Worm (Caenorhabditis elegans) whole organism, L1 larva: ENCODE results near the gene slcr-46.2.

ENCODE experiments used
- C34B4.2 ChIP-seq: sonication (generic microtip); optimal IDR thresholded peaks from 2 replicates; lab custom pipeline; 2017; ENCODE audit warnings: mild to moderate bottlenecking, missing genetic modification characterization, missing compliant biosample characterization
- aly-2 ChIP-seq: fragments of 150-350 bp; optimal IDR thresholded peaks from 2 replicates; lab custom pipeline; 2014; ENCODE audit warnings: missing biosample characterization, missing genetic modification characterization
- dsc-1 ChIP-seq: sonication (generic microtip); optimal IDR thresholded peaks from 2 replicates; lab custom pipeline; 2016; ENCODE audit warnings: mild to moderate bottlenecking, missing genetic modification characterization, missing compliant biosample characterization
- fkh-10 ChIP-seq: sonication (generic microtip); optimal IDR thresholded peaks from 2 replicates; lab custom pipeline; 2017; ENCODE audit warnings: missing biosample characterization, missing genetic modification reagents, missing genetic modification characterization
- hpl-2 ChIP-seq: fragments of 150-350 bp; optimal IDR thresholded peaks from 2 replicates; lab custom pipeline; 2014; ENCODE audit warnings: missing biosample characterization, missing genetic modification reagents, missing genetic modification characterization
- lin-39 ChIP-seq: fragments of 150-350 bp; optimal IDR thresholded peaks from 2 replicates; lab custom pipeline; 2014; ENCODE audit warnings: missing biosample characterization, missing genetic modification reagents, missing genetic modification characterization
- zip-4 ChIP-seq: fragments of 200-800 bp; sonication (Bioruptor generic); optimal IDR thresholded peaks from 2 replicates; lab custom pipeline; 2018; ENCODE audit warnings: mild to moderate bottlenecking, missing genetic modification characterization, moderate library complexity, missing compliant biosample characterization

DNA sequence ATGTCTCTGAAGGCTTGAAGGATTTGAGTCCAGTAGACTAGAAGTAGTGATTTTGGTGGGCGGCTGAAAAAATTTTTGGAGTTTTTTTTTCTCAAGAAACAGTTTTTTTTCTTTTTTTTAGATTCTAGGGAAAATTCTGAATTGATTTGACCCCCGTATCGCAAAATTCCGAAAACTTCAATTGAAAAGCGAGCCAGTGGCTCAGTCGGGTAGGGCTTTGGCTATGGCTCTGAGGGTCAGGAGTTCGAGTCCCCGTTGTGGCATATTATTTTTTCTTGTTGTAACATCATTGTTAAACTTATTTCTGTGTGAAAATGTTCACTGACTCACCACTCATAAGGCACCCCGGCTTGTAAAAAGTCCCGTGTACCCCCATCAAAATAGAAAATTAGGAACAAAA, 8.5 kb upstream of the slcr-46.2 start:
- TF ChIP-seq lin-39 (tag; lab: Kevin White, UChicago) (no peak), hpl-2 (GFP tag; lab: Kevin White, UChicago) (no peak), C34B4.2 (tag; lab: Kevin White, UChicago) (no peak), dsc-1 (no peak), fkh-10 (GFP tag; lab: Kevin White, UChicago) (no peak), aly-2 (tag; lab: Kevin White, UChicago) (no peak), zip-4 (no peak)
